Fruit fly (Drosophila melanogaster) whole organism, wandering third instar larva: ENCODE measurements around the gene Bug22.

Source experiments
- Abd-B ChIP-seq: fragments of >200 bp; optimal IDR thresholded peaks from 2 replicates; lab custom pipeline; 2017; ENCODE audit warnings: missing biosample characterization, missing genetic modification characterization
- CG9705 ChIP-seq: fragments of 200-800 bp; sonication (Bioruptor generic); optimal IDR thresholded peaks from 2 replicates; lab custom pipeline; 2018; ENCODE audit warnings: missing biosample characterization, mild to moderate bottlenecking, missing genetic modification characterization
- GATAd ChIP-seq: sonication (Bioruptor generic); optimal IDR thresholded peaks from 2 replicates; lab custom pipeline; 2016; ENCODE audit warnings: missing biosample characterization, missing genetic modification characterization
- Hnf4 ChIP-seq: fragments of 200-800 bp; sonication (Bioruptor generic); optimal IDR thresholded peaks from 2 replicates; lab custom pipeline; 2016; ENCODE audit warnings: missing biosample characterization, mild to moderate bottlenecking, missing genetic modification characterization
- Hr78 ChIP-seq: fragments of >200 bp; optimal IDR thresholded peaks from 2 replicates; lab custom pipeline; 2017; ENCODE audit warnings: missing biosample characterization, missing genetic modification characterization
- foxo ChIP-seq, 2 experiments: fragments of 200-800 bp; sonication (Bioruptor generic); optimal IDR thresholded peaks; 2 replicates in 1 of 2; 3 replicates in 1 of 2; lab custom pipeline; 2016 to 2017; ENCODE audit warnings: missing biosample characterization in 2 of 2, missing genetic modification characterization in 2 of 2
- h ChIP-seq: fragments of 200-800 bp; sonication (Bioruptor generic); optimal IDR thresholded peaks from 3 replicates; lab custom pipeline; 2016; ENCODE audit warnings: missing biosample characterization, mild to moderate bottlenecking, missing genetic modification characterization
- pan ChIP-seq: fragments of >200 bp; optimal IDR thresholded peaks from 2 replicates; lab custom pipeline; 2017
- sage ChIP-seq: fragments of 200-800 bp; sonication (Bioruptor generic); optimal IDR thresholded peaks from 2 replicates; lab custom pipeline; 2016; ENCODE audit warnings: missing biosample characterization, mild to moderate bottlenecking, missing genetic modification characterization

- no peak for TF ChIP-seq Abd-B (GFP tag; lab: Kevin White, UChicago)
- TF ChIP-seq foxo (GFP tag; optimal IDR thresholded peaks at IDR 0.05; lab: Kevin White, UChicago), result no peak
- TF ChIP-seq CG9705 (GFP tag; lab: Kevin White, UChicago), result no peak
- no peak for TF ChIP-seq pan (lab: Kevin White, UChicago)
- no peak for TF ChIP-seq Hr78
- TF ChIP-seq GATAd, result no peak
- TF ChIP-seq sage (GFP tag; lab: Kevin White, UChicago), result no peak
- TF ChIP-seq h, result no peak
- no peak for TF ChIP-seq Hnf4 (GFP tag; lab: Kevin White, UChicago)
These were observed 25.6 kb downstream of the Bug22 start, which contains the start of the genes CG17768, LSm-4 and Ir31a for dm6 chr2L:10405008-10405654.
